Worm (Caenorhabditis elegans): ENCODE data around the gene nhr-52.
"Not testable (repeated sequence)": the region's sequence is repeated elsewhere in the genome, so short reads cannot be mapped to it uniquely, and the experiment has no call there.

DNA sequence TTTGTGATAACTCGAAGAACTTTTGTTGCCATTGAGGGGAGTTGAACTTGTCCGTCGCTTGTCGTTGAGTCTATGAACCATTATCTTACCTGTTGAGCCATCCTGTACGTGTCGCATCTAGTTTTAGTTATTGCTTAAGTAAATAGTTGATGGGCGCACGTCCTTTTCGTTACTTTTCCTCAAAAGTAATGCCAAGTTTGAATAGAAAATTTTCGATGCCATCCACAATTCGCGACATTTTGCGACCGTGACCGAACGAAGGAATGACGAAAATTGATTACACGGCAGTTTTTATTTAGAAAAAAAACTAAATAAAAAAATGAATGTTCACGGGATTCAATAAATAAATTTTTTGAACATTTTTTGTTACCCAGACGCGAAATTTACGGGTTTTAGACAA is 9.1 kb upstream of the nhr-52 start, which contains the start of gene F53E4.1:
- TF ChIP-seq nhr-77, alr-1, skn-1, ztf-11, ceh-16, lin-11, R02D3.7, lsy-2, fos-1, lin-39, unc-39, egl-27, dmd-4, ZK546.5 (tag; optimal IDR thresholded peaks at IDR 0.05): not testable (repeated sequence)

Measured in whole organism, L2 larva.